Worm (Caenorhabditis elegans) whole organism, L2 larva: ENCODE data around the gene tbh-1.

Source experiments
- nhr-77 ChIP-seq: fragments of 150-350 bp; optimal IDR thresholded peaks from 2 replicates; lab custom pipeline; 2014; ENCODE audit warnings: missing biosample characterization, missing genetic modification characterization
- unc-39 ChIP-seq: fragments of 150-350 bp; optimal IDR thresholded peaks from 2 replicates; lab custom pipeline; 2014; ENCODE audit warnings: missing biosample characterization, missing genetic modification characterization
- ztf-11 ChIP-seq: sonication (generic microtip); optimal IDR thresholded peaks from 2 replicates; lab custom pipeline; 2017; ENCODE audit warnings: missing biosample characterization, missing genetic modification characterization

- TF ChIP-seq unc-39 = no peak
- no peak for TF ChIP-seq nhr-77
- TF ChIP-seq ztf-11 (tag; lab: Kevin White, UChicago) = no peak
Observed at ce11 chrX:15491110-15491509, 13.6 kb downstream of the tbh-1 start.
